Fruit fly (Drosophila melanogaster) Kc167 (cell line): ENCODE data around the gene Acp29AB.

Experiments
- Myc ChIP-seq: fragments of >200 bp; optimal IDR thresholded peaks from 2 replicates; lab custom pipeline; 2017; ENCODE audit warnings: missing external identifiers
- Sin3A ChIP-seq: fragments of >200 bp; optimal IDR thresholded peaks from 2 replicates; lab custom pipeline; 2018; ENCODE audit warnings: missing external identifiers
- h ChIP-seq: fragments of >200 bp; optimal IDR thresholded peaks from 3 replicates; lab custom pipeline; 2018; ENCODE audit warnings: missing external identifiers
- insv ChIP-seq: fragments of >200 bp; optimal IDR thresholded peaks from 3 replicates; lab custom pipeline; 2018; ENCODE audit warnings: missing external identifiers
- psq ChIP-seq: fragments of >200 bp; optimal IDR thresholded peaks from 2 replicates; lab custom pipeline; 2017; ENCODE audit warnings: missing external identifiers
- ttk ChIP-seq: sonication (Bioruptor generic); optimal IDR thresholded peaks from 2 replicates; lab custom pipeline; 2017; ENCODE audit warnings: missing external identifiers

The Acp29AB gene

DNA sequence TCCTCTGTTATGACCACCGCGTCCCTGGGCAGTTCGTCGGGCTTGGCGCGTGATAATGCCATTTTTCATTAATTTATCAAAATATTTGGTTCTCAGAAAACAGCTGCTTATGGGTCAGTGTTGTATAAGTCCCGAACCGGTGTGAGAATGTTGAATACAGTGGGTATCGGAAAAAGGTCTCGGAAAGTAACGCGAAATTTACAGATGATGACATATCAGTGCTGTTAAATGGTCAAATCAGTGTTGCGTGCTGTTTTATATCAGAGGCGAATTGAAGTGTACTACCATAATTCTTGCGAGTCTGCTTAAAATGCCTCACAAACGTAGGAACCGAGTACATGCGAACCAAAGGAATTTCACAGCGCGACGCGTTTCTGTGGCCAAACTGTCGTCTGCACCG is 10.4 kb downstream of the Acp29AB start, which contains the start of the genes CG13392 and Rcd4:
TSS of gene CG13392 (minus strand) at position 162 of the 400 bp plus-strand sequence.
TSS of gene Rcd4 (plus strand) at position 216 of the 400 bp plus-strand sequence.
- TF ChIP-seq psq (no peak), insv (lab: Kevin White, UChicago) (no peak), Myc (lab: Kevin White, UChicago) (no peak), ttk (no peak), h (no peak), Sin3A (lab: Kevin White, UChicago) (no peak)

DNA sequence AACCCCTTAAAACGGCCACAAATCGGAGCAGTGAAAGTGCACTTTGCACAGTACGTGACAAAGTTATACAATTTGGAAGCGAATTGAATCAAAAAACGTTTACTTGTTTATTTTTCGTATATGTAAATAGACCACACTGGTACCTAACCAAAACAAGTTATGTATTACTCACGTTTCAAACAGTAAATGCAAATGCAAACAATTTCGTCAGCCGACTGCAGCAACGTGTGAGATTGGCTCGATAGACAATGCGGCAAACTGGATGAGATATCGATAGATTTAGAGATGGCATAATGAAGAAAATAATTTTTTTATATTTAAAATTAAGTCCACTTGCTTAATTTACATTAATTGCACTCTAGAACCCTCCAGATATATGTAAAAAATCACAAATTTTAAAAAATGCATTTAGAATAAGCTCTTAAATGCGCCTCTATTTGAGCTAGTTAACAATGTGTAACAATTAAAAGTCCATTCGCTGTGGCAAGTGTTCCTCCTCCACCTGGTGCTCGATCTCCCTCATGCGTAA is 11.4 kb downstream of the Acp29AB start, which contains the start of gene AlaRS:
TSS of gene AlaRS (minus strand) at position 257 of the 529 bp plus-strand sequence.
- TF ChIP-seq Myc (lab: Kevin White, UChicago) (no peak), psq (no peak), ttk (no peak)

DNA sequence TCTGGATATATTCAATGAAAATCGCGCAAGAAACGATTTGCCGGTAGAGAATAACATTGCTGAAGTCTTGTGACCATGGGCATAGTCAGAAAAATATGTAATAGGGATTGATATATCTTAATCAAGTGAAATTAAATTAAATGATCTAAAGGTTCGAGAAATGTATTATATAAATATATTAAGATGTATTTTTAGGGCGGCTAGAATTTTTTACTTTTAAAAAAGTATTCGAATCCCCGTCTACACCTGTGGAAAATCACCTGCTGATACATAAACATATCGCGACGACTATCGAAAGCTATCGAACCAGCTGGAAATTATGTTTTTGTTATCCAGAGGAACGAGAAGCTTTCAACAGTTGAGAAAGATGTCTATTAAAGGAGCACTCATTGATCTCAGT is 16.3 kb downstream of the Acp29AB start, which contains the start of the genes CG13390 and CG17294:
TSS of gene CG13390 (minus strand) at position 81 of the 400 bp plus-strand sequence.
TSS of gene CG17294 (plus strand) at position 319 of the 400 bp plus-strand sequence.
- TF ChIP-seq psq (no peak), h (no peak), ttk (no peak), Sin3A (lab: Kevin White, UChicago) (no peak), Myc (lab: Kevin White, UChicago) (no peak)

DNA sequence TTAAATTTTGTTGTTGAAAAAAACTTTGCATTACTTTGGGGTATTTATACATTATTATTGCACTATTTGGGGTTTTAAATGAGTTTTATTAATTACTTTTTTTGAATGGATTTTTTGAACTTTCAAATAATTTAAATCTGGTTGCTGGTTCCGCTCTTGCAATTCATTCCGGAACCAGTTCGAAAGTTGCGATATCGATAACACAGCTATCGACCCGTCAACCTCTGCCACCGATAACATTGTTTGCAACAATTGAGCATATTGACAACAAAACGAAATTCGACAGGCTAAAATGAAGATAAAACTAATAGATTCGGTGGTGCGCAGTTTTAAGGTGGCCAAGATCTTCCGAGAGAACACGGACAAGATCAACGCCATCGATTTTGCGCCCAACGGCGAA is 18.8 kb downstream of the Acp29AB start, which contains the start of gene Wdr82:
TSS of gene Wdr82 (plus strand) at position 227 of the 400 bp plus-strand sequence.
- no peak for TF ChIP-seq ttk
- no peak for TF ChIP-seq insv (lab: Kevin White, UChicago)
- TF ChIP-seq psq, result no peak
- TF ChIP-seq Sin3A (lab: Kevin White, UChicago), result no peak
- no peak for TF ChIP-seq Myc (lab: Kevin White, UChicago)
- no peak for TF ChIP-seq h

DNA sequence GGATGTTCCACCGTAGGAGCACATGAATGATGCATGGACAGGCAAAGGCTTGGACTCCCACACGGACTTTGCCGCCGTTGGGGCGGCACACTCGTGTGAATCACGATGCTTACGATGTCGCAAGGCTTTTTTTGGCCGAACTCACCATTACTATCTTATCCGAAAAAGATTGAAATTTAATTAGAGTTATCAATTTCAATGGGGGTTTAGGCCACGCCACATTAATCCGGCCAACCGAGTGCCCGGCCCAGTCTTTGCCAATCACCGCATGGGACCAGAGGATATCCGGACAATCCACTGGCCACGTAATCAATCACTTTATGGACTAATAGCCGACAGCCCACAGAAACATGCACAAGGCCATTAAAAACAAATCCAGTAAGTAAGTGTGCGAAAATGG is 20.8 kb downstream of the Acp29AB start:
- no peak for TF ChIP-seq insv (lab: Kevin White, UChicago)
- TF ChIP-seq Myc (lab: Kevin White, UChicago), result no peak
- no peak for TF ChIP-seq ttk
- no peak for TF ChIP-seq psq
- no peak for TF ChIP-seq Sin3A (lab: Kevin White, UChicago)
- TF ChIP-seq h, result no peak

DNA sequence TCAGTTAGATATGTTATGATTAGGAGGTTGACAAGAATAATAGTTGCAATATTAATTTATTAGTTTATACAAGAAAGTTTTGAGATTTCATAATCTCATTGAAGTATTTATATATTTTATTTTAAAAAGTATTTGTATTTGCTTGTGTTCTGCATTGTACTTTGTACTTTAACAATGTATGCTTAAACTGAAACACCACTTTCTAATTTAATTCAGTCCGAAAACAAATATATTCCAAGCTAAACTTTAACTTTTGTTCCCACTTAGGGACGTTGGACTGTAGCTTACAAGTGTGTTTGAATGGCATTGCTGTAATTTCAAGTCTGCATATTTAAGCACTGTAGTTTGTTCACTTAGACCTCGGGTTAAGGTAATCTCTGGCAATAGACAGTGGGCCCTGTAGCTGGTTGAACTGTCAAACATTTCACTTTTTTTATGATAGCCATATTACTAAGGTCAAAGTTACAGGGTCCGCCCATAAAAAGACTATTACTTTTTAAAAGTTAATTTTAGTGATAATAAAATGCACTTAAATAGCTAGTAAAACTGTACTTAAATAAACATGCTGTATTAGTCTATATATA is 21.6 kb downstream of the Acp29AB start:
- TF ChIP-seq h (no peak), Sin3A (lab: Kevin White, UChicago) (no peak), Myc (lab: Kevin White, UChicago) (no peak), insv (lab: Kevin White, UChicago) (no peak), psq (no peak), ttk (no peak)

DNA sequence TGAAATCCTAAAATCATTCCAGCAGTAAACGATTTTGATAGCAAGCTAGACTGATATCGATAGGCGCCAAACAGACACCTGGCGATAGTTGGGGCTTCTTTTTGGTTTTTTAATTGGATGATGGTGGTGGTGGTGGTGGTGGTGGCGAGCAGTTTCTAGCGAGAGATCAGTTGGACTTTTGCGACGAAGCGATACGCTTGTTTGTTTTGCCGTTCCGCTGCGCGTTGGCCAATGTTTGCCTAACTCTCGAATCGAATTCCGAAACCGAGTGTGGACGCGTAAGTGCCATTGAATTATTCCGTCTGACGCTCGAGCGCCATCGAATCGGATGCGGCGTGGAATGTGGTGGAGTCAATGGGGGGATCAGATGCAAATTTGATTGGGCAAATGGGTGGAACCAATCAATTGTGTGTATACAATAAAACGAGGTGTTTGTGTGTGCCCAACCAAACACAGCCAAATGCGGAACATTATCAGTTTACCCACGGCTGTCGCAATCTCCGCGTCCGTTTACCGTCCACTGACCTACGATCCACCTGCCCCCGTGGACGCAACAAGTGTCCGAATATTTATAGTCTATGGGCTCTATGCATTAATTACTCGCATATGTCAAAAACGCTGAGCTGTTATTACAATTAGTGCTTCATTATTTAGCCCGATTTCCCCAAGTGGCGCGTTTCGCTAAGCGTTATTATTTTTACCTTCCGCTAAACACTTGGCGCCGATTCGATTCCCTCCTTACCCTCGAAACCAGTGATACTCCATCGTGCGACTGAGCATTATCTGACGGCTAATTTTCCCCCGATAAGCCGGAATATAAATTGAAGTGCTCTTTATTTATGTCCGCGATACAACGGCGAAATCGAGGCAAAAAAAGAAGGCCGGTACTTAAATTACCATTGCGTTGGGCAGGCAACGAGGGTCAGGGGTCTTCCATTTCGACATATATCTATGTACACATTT is 22.4 kb downstream of the Acp29AB start, which contains the start of gene CG17292:
TSS of gene CG17292 (plus strand) at position 91 of the 963 bp plus-strand sequence.
- TF ChIP-seq ttk (no peak), Myc (lab: Kevin White, UChicago) (no peak), psq (no peak), Sin3A (lab: Kevin White, UChicago) (no peak), insv (lab: Kevin White, UChicago) (no peak), h (no peak)

DNA sequence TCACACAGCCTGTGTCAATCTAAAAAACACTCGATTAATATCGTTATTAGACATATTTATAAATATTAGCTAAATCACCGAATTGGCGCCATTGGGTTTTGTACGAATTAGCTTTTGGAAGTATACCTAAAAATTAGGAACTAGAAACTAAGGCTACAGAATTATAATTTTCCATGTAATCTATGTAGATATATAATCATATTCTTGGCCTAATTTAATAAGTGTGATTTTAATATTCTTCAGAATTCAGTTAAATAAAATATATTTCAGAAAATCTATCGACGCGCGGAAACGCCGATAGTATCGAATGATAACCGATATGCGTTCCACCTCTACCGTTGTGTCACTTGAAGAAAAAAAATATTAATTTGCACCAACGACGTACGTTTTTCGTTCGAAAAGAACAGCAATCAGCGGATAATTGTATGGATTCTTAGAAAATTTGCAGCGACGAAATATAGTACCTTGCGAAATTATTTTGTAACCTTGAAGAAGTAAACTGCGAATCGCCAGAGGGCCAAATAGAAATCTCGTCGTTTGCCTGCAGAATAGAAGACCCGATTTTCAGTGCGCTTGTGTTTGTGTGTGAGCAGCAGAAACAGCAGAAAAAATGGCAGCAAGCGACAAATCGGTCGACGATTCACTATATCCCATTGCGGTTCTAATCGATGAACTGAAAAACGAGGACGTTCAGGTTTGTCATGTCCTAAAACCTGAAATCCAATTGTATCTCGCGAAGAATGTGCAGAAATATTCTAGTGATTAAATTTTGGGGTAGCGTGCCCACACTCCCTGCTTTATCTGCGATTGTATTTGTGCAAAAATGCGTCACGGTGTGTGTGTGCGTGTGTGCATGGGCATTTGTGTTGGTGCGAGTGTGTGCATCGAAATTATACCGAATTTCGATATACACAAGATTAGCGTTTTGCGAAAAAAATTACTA is 27.1 kb downstream of the Acp29AB start, which contains the start of gene Pp2A-29B:
TSS of gene Pp2A-29B (plus strand) at position 338 of the 943 bp plus-strand sequence.
- no peak for TF ChIP-seq Myc (lab: Kevin White, UChicago)
- TF ChIP-seq psq, result no peak
- TF ChIP-seq Sin3A (lab: Kevin White, UChicago), result no peak
- TF ChIP-seq insv (lab: Kevin White, UChicago), result no peak
- no peak for TF ChIP-seq h
- no peak for TF ChIP-seq ttk

DNA sequence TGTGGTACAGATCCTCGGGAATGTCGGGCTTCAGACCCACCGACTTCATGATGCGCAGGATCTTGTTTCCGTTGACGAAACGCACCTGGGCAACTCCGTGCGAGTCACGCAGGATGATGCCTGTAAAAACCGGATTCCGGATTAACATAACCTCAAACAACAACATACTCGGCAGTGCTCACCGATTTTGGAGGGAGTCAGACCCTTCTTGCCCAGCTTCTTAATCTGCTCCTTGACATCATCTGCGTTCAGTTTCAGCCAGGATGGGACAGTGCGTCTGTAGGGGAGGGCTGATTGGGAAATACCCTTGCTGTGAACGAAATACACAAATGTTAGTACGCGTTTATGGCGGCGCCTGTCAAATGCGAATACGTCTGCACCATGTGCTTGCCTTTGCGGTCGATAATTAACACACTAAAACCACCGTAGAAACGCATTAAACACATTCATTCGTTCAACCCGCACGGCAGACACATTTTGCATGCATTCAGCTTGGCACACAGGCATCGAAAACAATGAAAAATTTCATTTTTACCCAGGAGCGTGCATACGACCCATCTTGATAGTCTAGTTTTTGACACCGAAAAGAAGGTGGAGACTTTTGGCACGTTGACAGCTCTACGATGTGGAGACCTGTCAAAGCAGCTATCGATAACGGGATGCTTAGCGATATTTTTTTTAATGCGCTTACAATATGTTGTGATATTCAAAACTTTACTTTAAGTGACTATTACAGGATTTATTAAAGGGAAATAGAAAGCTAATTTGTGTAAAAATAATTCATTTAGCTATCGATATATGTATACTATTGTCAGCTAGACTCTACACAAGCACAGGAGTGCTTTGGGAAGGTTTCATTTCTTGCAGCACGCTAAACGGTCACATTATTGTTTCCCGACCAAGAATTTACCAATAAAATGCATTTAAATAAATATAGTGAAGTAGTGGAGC is 28.7 kb downstream of the Acp29AB start, which contains the start of the genes RpS13 and CSN8:
TSS of gene RpS13 (minus strand) at position 657 of the 951 bp plus-strand sequence.
TSS of gene CSN8 (plus strand) at position 850 of the 951 bp plus-strand sequence.
- TF ChIP-seq h (no peak), Myc (lab: Kevin White, UChicago) (no peak), psq (no peak), Sin3A (lab: Kevin White, UChicago) (no peak), insv (lab: Kevin White, UChicago) (no peak), ttk (no peak)

DNA sequence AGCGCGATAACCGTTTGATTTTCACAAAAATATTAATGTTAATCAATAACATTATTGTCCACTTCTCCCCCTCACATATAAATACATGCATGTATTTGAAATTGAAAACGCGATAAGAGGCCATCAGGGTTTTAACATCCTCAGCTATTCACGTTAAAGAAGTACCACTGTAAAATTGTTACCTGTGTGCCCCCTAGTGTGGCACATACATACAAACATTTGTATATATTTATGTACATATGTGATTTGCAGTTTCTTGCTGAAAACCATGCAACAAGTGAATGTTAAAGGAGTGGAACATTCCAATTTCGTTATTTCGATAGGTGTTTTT is 30.1 kb downstream of the Acp29AB start:
- TF ChIP-seq psq, result no peak
- TF ChIP-seq insv (lab: Kevin White, UChicago), result no peak
- TF ChIP-seq Myc (lab: Kevin White, UChicago), result no peak
- no peak for TF ChIP-seq h
- TF ChIP-seq Sin3A (lab: Kevin White, UChicago), result no peak
- no peak for TF ChIP-seq ttk
